Fruit fly (Drosophila melanogaster) whole organism, embryonic: ENCODE data around the gene CG15529.

Experiments
- ATbp ChIP-seq: fragments of 200-800 bp; sonication (Bioruptor generic); optimal IDR thresholded peaks from 2 replicates; lab custom pipeline; 2017; ENCODE audit warnings: missing biosample characterization, mild to moderate bottlenecking, missing genetic modification characterization, missing genetic modification reagents
- Abd-B ChIP-seq: fragments of 200-800 bp; sonication (Bioruptor generic); optimal IDR thresholded peaks from 2 replicates; lab custom pipeline; 2018; ENCODE audit warnings: missing biosample characterization, mild to moderate bottlenecking, missing genetic modification characterization, moderate library complexity
- B-H2 ChIP-seq: fragments of 200-800 bp; sonication (Bioruptor generic); optimal IDR thresholded peaks from 2 replicates; lab custom pipeline; 2018; ENCODE audit warnings: missing biosample characterization, mild to moderate bottlenecking, missing genetic modification characterization
- BEAF-32 ChIP-seq: fragments of 200-800 bp; sonication (Bioruptor generic); optimal IDR thresholded peaks from 3 replicates; lab custom pipeline; 2017; ENCODE audit warnings: missing biosample characterization, missing genetic modification characterization, mild to moderate bottlenecking, moderate library complexity, missing genetic modification reagents
- CG12236 ChIP-seq: fragments of 200-800 bp; sonication (Bioruptor generic); optimal IDR thresholded peaks from 2 replicates; lab custom pipeline; 2016; ENCODE audit warnings: missing biosample characterization, missing genetic modification characterization
- CG12769 ChIP-seq: fragments of 200-800 bp; sonication (Bioruptor generic); optimal IDR thresholded peaks from 2 replicates; lab custom pipeline; 2019; ENCODE audit warnings: missing biosample characterization, mild to moderate bottlenecking, missing genetic modification characterization, moderate library complexity
- CG14860 ChIP-seq: fragments of 200-800 bp; sonication (Bioruptor generic); IDR thresholded peaks from 3 replicates; pipeline ENCODE4 v1.3.6; 2022; ENCODE audit warnings: missing biosample characterization, missing genetic modification characterization; ENCODE audit not compliant: partially characterized antibody
- CG1603 ChIP-seq: fragments of 200-800 bp; sonication (Bioruptor generic); optimal IDR thresholded peaks from 2 replicates; lab custom pipeline; 2019; ENCODE audit warnings: missing biosample characterization, mild to moderate bottlenecking, missing genetic modification characterization, moderate library complexity
- CG16815 ChIP-seq: fragments of 200-800 bp; sonication (Bioruptor generic); optimal IDR thresholded peaks from 3 replicates; lab custom pipeline; 2017; ENCODE audit warnings: missing biosample characterization, mild to moderate bottlenecking, missing genetic modification characterization
- CG17829 ChIP-seq: fragments of 200-800 bp; optimal IDR thresholded peaks from 2 replicates; lab custom pipeline; 2019; ENCODE audit warnings: missing biosample characterization, mild to moderate bottlenecking, missing genetic modification characterization, moderate library complexity
- CG18599 ChIP-seq: fragments of 200-800 bp; sonication (Bioruptor generic); optimal IDR thresholded peaks from 3 replicates; lab custom pipeline; 2017; ENCODE audit warnings: missing biosample characterization, missing genetic modification characterization, mild to moderate bottlenecking, moderate library complexity, missing genetic modification reagents
- CG2889 ChIP-seq: fragments of 200-800 bp; sonication (Bioruptor generic); IDR thresholded peaks from 3 replicates; pipeline ENCODE4 v1.3.6; 2022; ENCODE audit warnings: missing biosample characterization, missing genetic modification characterization
- CG31224 ChIP-seq: fragments of 200-800 bp; sonication (Bioruptor generic); IDR thresholded peaks from 2 replicates; pipeline ENCODE4 v1.3.6; 2022; ENCODE audit warnings: missing biosample characterization, missing genetic modification characterization
- CG34376 ChIP-seq: fragments of 200-800 bp; sonication (Bioruptor generic); optimal IDR thresholded peaks from 2 replicates; lab custom pipeline; 2018; ENCODE audit warnings: missing biosample characterization, mild to moderate bottlenecking, missing genetic modification characterization
- CG3995 ChIP-seq: fragments of 200-800 bp; sonication (Bioruptor generic); optimal IDR thresholded peaks from 3 replicates; lab custom pipeline; 2016; ENCODE audit warnings: missing biosample characterization, missing genetic modification characterization
- CG4707 ChIP-seq: fragments of 200-800 bp; sonication (Bioruptor generic); optimal IDR thresholded peaks from 2 replicates; lab custom pipeline; 2018; ENCODE audit warnings: missing biosample characterization, mild to moderate bottlenecking, missing genetic modification characterization, moderate library complexity
- CG4730 ChIP-seq: fragments of 200-800 bp; sonication (Bioruptor generic); IDR thresholded peaks from 2 replicates; pipeline ENCODE4 v1.3.6; 2022; ENCODE audit warnings: missing biosample characterization, missing genetic modification characterization
- CG5953 ChIP-seq: fragments of 200-800 bp; sonication (Bioruptor generic); IDR thresholded peaks from 2 replicates; pipeline ENCODE4 v1.3.6; 2022; ENCODE audit warnings: missing biosample characterization, missing genetic modification characterization
- CG8944 ChIP-seq: fragments of 200-800 bp; sonication (Bioruptor generic); optimal IDR thresholded peaks from 3 replicates; lab custom pipeline; 2016; ENCODE audit warnings: missing biosample characterization, missing genetic modification characterization
- CG9609 ChIP-seq: fragments of 200-800 bp; sonication (Bioruptor generic); optimal IDR thresholded peaks from 3 replicates; lab custom pipeline; 2016; ENCODE audit warnings: missing biosample characterization, missing genetic modification characterization
- CG9797 ChIP-seq: fragments of 200-800 bp; sonication (Bioruptor generic); optimal IDR thresholded peaks from 3 replicates; lab custom pipeline; 2018; ENCODE audit warnings: missing biosample characterization, mild to moderate bottlenecking, missing genetic modification characterization
- CHES-1-like ChIP-seq: fragments of 200-800 bp; sonication (Bioruptor generic); optimal IDR thresholded peaks from 2 replicates; lab custom pipeline; 2016; ENCODE audit warnings: missing biosample characterization, missing genetic modification characterization
- Doc2 ChIP-seq: fragments of 200-800 bp; sonication (Bioruptor generic); IDR thresholded peaks from 2 replicates; pipeline ENCODE4 v1.3.6; 2022; ENCODE audit warnings: missing biosample characterization, missing genetic modification characterization
- HLHmδ ChIP-seq: fragments of 200-800 bp; sonication (Bioruptor generic); optimal IDR thresholded peaks from 2 replicates; lab custom pipeline; 2018; ENCODE audit warnings: missing biosample characterization, mild to moderate bottlenecking, missing genetic modification characterization, moderate library complexity
- Nf-YA ChIP-seq: fragments of 200-800 bp; sonication (Bioruptor generic); IDR thresholded peaks from 2 replicates; pipeline ENCODE4 v1.3.6; 2022; ENCODE audit warnings: missing biosample characterization, missing genetic modification characterization
- Nf-YB ChIP-seq: fragments of 200-800 bp; sonication (Bioruptor generic); optimal IDR thresholded peaks from 3 replicates; lab custom pipeline; 2019; ENCODE audit warnings: missing biosample characterization, mild to moderate bottlenecking, missing genetic modification characterization, moderate library complexity
- Poxn ChIP-seq: fragments of 200-800 bp; sonication (Bioruptor generic); IDR thresholded peaks from 2 replicates; pipeline ENCODE4 v1.3.6; 2022; ENCODE audit warnings: missing biosample characterization, missing genetic modification characterization
- Tbp ChIP-seq: fragments of >200 bp; optimal IDR thresholded peaks from 2 replicates; lab custom pipeline; 2018; ENCODE audit warnings: missing biosample characterization, missing genetic modification characterization
- Trl ChIP-seq, 3 experiments: fragments of >200 bp in 2 of 3; fragments of 200-800 bp in 1 of 3; sonication (Bioruptor generic) in 1 of 3; optimal IDR thresholded peaks; 2 replicates in 1 of 3; 3 replicates in 2 of 3; lab custom pipeline; 2016 to 2017; ENCODE audit warnings: missing biosample characterization in 1 of 3, missing genetic modification characterization in 1 of 3
- bab2 ChIP-seq: fragments of 200-800 bp; sonication (Bioruptor generic); optimal IDR thresholded peaks from 2 replicates; lab custom pipeline; 2016; ENCODE audit warnings: missing biosample characterization, missing genetic modification characterization
- bsh ChIP-seq, 2 experiments: fragments of 200-800 bp; sonication (Bioruptor generic); optimal IDR thresholded peaks; 2 replicates each; lab custom pipeline; 2017 to 2018; ENCODE audit warnings: mild to moderate bottlenecking in 2 of 2, missing biosample characterization in 2 of 2, missing genetic modification characterization in 2 of 2, moderate library complexity in 1 of 2
- chm ChIP-seq: fragments of 200-800 bp; sonication (Bioruptor generic); IDR thresholded peaks from 2 replicates; pipeline ENCODE4 v1.3.6; 2022; ENCODE audit warnings: missing biosample characterization, missing genetic modification characterization
- chn ChIP-seq: fragments of 200-800 bp; sonication (Bioruptor generic); optimal IDR thresholded peaks from 2 replicates; lab custom pipeline; 2016; ENCODE audit warnings: missing biosample characterization, missing genetic modification characterization
- crol ChIP-seq: fragments of 200-800 bp; sonication (Bioruptor generic); IDR thresholded peaks from 2 replicates; pipeline ENCODE4 v1.3.6; 2022; ENCODE audit warnings: missing biosample characterization, missing genetic modification characterization
- da ChIP-seq: fragments of 200-800 bp; sonication (Bioruptor generic); optimal IDR thresholded peaks from 2 replicates; lab custom pipeline; 2016; ENCODE audit warnings: missing biosample characterization, missing genetic modification characterization
- ftz-f1 ChIP-seq: fragments of 200-800 bp; sonication (Bioruptor generic); optimal IDR thresholded peaks from 2 replicates; lab custom pipeline; 2016; ENCODE audit warnings: missing biosample characterization, missing genetic modification characterization
- gro ChIP-seq: fragments of 200-800 bp; sonication (Bioruptor generic); optimal IDR thresholded peaks from 2 replicates; lab custom pipeline; 2016; ENCODE audit warnings: missing biosample characterization, missing genetic modification characterization
- kni ChIP-seq: fragments of 200-800 bp; sonication (Bioruptor generic); optimal IDR thresholded peaks from 3 replicates; lab custom pipeline; 2017; ENCODE audit warnings: mild to moderate bottlenecking, missing biosample characterization, missing genetic modification reagents, missing genetic modification characterization
- lbe ChIP-seq: fragments of 200-800 bp; sonication (Bioruptor generic); optimal IDR thresholded peaks from 2 replicates; lab custom pipeline; 2016; ENCODE audit warnings: missing biosample characterization, mild to moderate bottlenecking, missing genetic modification characterization
- lilli ChIP-seq: fragments of 200-800 bp; sonication (Bioruptor generic); optimal IDR thresholded peaks from 3 replicates; lab custom pipeline; 2016; ENCODE audit warnings: missing biosample characterization, missing genetic modification characterization
- lola ChIP-seq, 3 experiments: fragments of >200 bp in 2 of 3; fragments of 200-800 bp in 1 of 3; sonication (Bioruptor generic) in 1 of 3; optimal IDR thresholded peaks; 2 replicates each; lab custom pipeline; 2017 to 2019; ENCODE audit warnings: missing biosample characterization in 3 of 3, missing genetic modification characterization in 3 of 3, mild to moderate bottlenecking in 1 of 3, moderate library complexity in 1 of 3
- nom ChIP-seq: fragments of 200-800 bp; sonication (Bioruptor generic); optimal IDR thresholded peaks from 2 replicates; lab custom pipeline; 2017; ENCODE audit warnings: missing biosample characterization, missing genetic modification characterization, mild to moderate bottlenecking, moderate library complexity, missing genetic modification reagents
- org-1 ChIP-seq: fragments of 200-800 bp; sonication (Bioruptor generic); optimal IDR thresholded peaks from 2 replicates; lab custom pipeline; 2017; ENCODE audit warnings: missing biosample characterization, missing genetic modification characterization
- psq ChIP-seq: fragments of 200-800 bp; sonication (Bioruptor generic); optimal IDR thresholded peaks from 2 replicates; lab custom pipeline; 2017; ENCODE audit warnings: missing biosample characterization, missing genetic modification characterization
- row ChIP-seq: fragments of 200-800 bp; sonication (Bioruptor generic); IDR thresholded peaks from 3 replicates; pipeline ENCODE4 v1.3.6; 2022; ENCODE audit warnings: missing biosample characterization, missing genetic modification characterization
- salm ChIP-seq: fragments of 200-800 bp; sonication (Bioruptor generic); optimal IDR thresholded peaks from 2 replicates; lab custom pipeline; 2018; ENCODE audit warnings: missing biosample characterization, mild to moderate bottlenecking, missing genetic modification characterization
- sim ChIP-seq: fragments of 200-800 bp; sonication (Bioruptor generic); IDR thresholded peaks from 2 replicates; pipeline ENCODE4 v1.3.6; 2022; ENCODE audit warnings: missing biosample characterization, missing genetic modification characterization
- sqz ChIP-seq: fragments of 200-800 bp; sonication (Bioruptor generic); optimal IDR thresholded peaks from 3 replicates; lab custom pipeline; 2018; ENCODE audit warnings: missing biosample characterization, mild to moderate bottlenecking, missing genetic modification characterization
- tll ChIP-seq, 2 experiments: fragments of 200-800 bp in 1 of 2; fragments of >200 bp in 1 of 2; sonication (Bioruptor generic) in 1 of 2; optimal IDR thresholded peaks; 2 replicates each; lab custom pipeline; 2017 to 2019; ENCODE audit warnings: missing biosample characterization in 2 of 2, missing genetic modification characterization in 2 of 2, mild to moderate bottlenecking in 1 of 2, moderate library complexity in 1 of 2
- tup ChIP-seq: fragments of 200-800 bp; sonication (Bioruptor generic); optimal IDR thresholded peaks from 2 replicates; lab custom pipeline; 2016; ENCODE audit warnings: missing biosample characterization, mild to moderate bottlenecking, missing genetic modification characterization, moderate library complexity

CG15529 gene

dm6 chr3R:30189836-30190235 lies 38.0 kb downstream of the CG15529 start (continued):
- TF ChIP-seq lbe (GFP tag; lab: Kevin White, UChicago) (no peak), CG1603 (peak; percentile 83), CG12769 (peak; percentile 80), da (GFP tag; lab: Kevin White, UChicago) (no peak), CG31224 (GFP tag; lab: Robert Waterston, UW) (peak; percentile 68), CG9797 (GFP tag; lab: Kevin White, UChicago) (no peak), CG4707 (GFP tag; lab: Kevin White, UChicago) (peak; percentile 30), lilli (GFP tag; lab: Kevin White, UChicago) (peak; percentile 50), Poxn (GFP tag; lab: Robert Waterston, UW) (no peak), Doc2 (GFP tag; lab: Robert Waterston, UW) (peak; percentile 38; the same call in 1 of the 2 replicates), psq (GFP tag; lab: Kevin White, UChicago) (no peak), lola (GFP tag; optimal IDR thresholded peaks at IDR 0.05; lab: Kevin White, UChicago) (peak in 1 of 3 experiments; percentile 43), sqz (GFP tag; lab: Kevin White, UChicago) (peak; percentile 49), Trl (optimal IDR thresholded peaks at IDR 0.05; lab: Kevin White, UChicago) (no peak), Trl (GFP tag; optimal IDR thresholded peaks at IDR 0.05; lab: Kevin White, UChicago) (peak; percentile 33), Tbp (GFP tag; lab: Kevin White, UChicago) (no peak), Nf-YA (GFP tag; lab: Robert Waterston, UW) (peak; percentile 70), HLHmδ (no peak), kni (no peak), Nf-YB (GFP tag; lab: Kevin White, UChicago) (peak; percentile 10), CG2889 (0 out of 3 replicates have a peak, but pooled peaks have one; percentile 36), CG4730 (GFP tag; lab: Robert Waterston, UW) (peak; percentile 67), tll (GFP tag; optimal IDR thresholded peaks at IDR 0.05; lab: Kevin White, UChicago) (no peak), CG34376 (GFP tag; lab: Kevin White, UChicago) (no peak), Abd-B (GFP tag; lab: Kevin White, UChicago) (peak; percentile 72), chn (GFP tag; lab: Kevin White, UChicago) (peak; percentile 47), CG14860 (GFP tag; lab: Robert Waterston, UW) (no peak), nom (peak; percentile 25), CG5953 (peak; percentile 67; the same call in 1 of the 2 replicates), CG16815 (GFP tag; lab: Kevin White, UChicago) (peak; percentile 29), BEAF-32 (GFP tag; lab: Kevin White, UChicago) (no peak), row (peak; percentile 77), salm (tag; lab: Kevin White, UChicago) (peak; percentile 48), CG12236 (peak; percentile 22), CHES-1-like (GFP tag; lab: Kevin White, UChicago) (peak; percentile 21), CG9609 (GFP tag; lab: Kevin White, UChicago) (peak; percentile 60), sim (GFP tag; lab: Robert Waterston, UW) (peak; percentile 75), ATbp (peak; percentile 85), org-1 (GFP tag; lab: Kevin White, UChicago) (peak; percentile 53), CG17829 (tag; lab: Kevin White, UChicago) (peak; percentile 67), gro (no peak), crol (no peak), bsh (GFP tag; optimal IDR thresholded peaks at IDR 0.05; lab: Kevin White, UChicago) (peak in 1 of 2 experiments; percentile 79), bab2 (GFP tag; lab: Kevin White, UChicago) (peak; percentile 34), ftz-f1 (GFP tag; lab: Kevin White, UChicago) (no peak), CG8944 (GFP tag; lab: Kevin White, UChicago) (peak; percentile 11), CG18599 (GFP tag; lab: Kevin White, UChicago) (peak; percentile 70), B-H2 (GFP tag; lab: Kevin White, UChicago) (no peak), chm (GFP tag; lab: Robert Waterston, UW) (peak; percentile 76), CG3995 (no peak), tup (no peak)
